Worm (Caenorhabditis elegans): ENCODE measurements around the gene F58A4.1.

The F58A4.1 gene

DNA sequence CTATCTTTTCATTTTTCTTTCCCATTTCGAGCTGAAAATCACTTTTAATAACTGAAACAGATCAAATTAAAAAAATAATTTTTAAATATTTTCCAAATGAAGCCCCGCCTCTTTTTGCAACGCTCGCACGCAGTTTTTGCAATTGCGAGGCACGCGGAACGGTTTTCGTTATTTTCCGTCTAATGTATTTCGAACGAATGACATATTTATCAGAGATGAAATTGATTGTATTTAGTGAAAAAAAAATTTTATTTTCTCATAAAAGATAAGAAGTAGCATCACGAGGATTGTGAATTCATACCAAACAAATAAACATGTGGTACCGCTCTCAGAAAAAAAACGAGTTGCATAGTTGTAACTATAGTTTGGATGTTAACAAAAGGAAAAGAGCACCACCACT is 31.6 kb downstream of the F58A4.1 start, which contains the start of gene rpac-19 (continued):
- TF ChIP-seq lin-40 (tag; optimal IDR thresholded peaks at IDR 0.05) (peak; percentile 58), ztf-28 (GFP tag; IDR thresholded peaks at IDR 0.05) (no peak), ceh-79 (tag; optimal IDR thresholded peaks at IDR 0.05) (peak; percentile 85), die-1 (tag; optimal IDR thresholded peaks at IDR 0.05) (peak; percentile 28), zim-3 (tag; optimal IDR thresholded peaks at IDR 0.05) (peak; percentile 42), mel-28 (tag; optimal IDR thresholded peaks at IDR 0.05; ENCODE audit: borderline replicate concordance) (peak; percentile 30), Y56A3A.18 (GFP tag; IDR thresholded peaks at IDR 0.05) (no peak), ekl-4 (GFP tag; IDR thresholded peaks at IDR 0.05) (peak; percentile 82), K12H6.12 (tag; optimal IDR thresholded peaks at IDR 0.05) (peak; percentile 25), sea-2 (GFP tag; IDR thresholded peaks at IDR 0.05) (no peak), F57C9.4 (tag; optimal IDR thresholded peaks at IDR 0.05) (peak; percentile 2), nhr-27 (tag; optimal IDR thresholded peaks at IDR 0.05) (no peak), Y67H2A.10 (GFP tag; conservative IDR thresholded peaks at IDR 0.05) (peak; percentile 35; the same call in 1 of the 2 replicates), F49E8.2 (tag; optimal IDR thresholded peaks at IDR 0.05; ENCODE audit: insufficient read depth) (peak; percentile 44), K11D2.4 (GFP tag; IDR thresholded peaks at IDR 0.05) (peak; percentile 33; the same call in 1 of the 2 replicates), bed-2 (GFP tag; IDR thresholded peaks at IDR 0.05) (0 out of 2 replicates have a peak, but pooled peaks have one; percentile 52), ztf-18 (tag; optimal IDR thresholded peaks at IDR 0.05) (peak; percentile 75), lir-1 (GFP tag; conservative IDR thresholded peaks at IDR 0.05) (no peak), somi-1 (GFP tag; optimal IDR thresholded peaks at IDR 0.05) (peak; percentile 61), nhr-120 (GFP tag; IDR thresholded peaks at IDR 0.05) (no peak), C06A6.2 (GFP tag; conservative IDR thresholded peaks at IDR 0.05) (peak; percentile 62; the same call in 1 of the 2 replicates), sptf-2 (GFP tag; optimal IDR thresholded peaks at IDR 0.05) (no peak), mes-4 (tag; optimal IDR thresholded peaks at IDR 0.05) (peak; percentile 53), zfh-2 (GFP tag; conservative IDR thresholded peaks at IDR 0.05) (no peak), Y79H2A.3 (GFP tag; conservative IDR thresholded peaks at IDR 0.05) (no peak; the same call in 1 of the 2 replicates), lsy-27 (tag; optimal IDR thresholded peaks at IDR 0.05; ENCODE audit: borderline replicate concordance, insufficient read depth) (no peak), F33H1.4 (GFP tag; IDR thresholded peaks at IDR 0.05) (peak; percentile 66), lsl-1 (GFP tag; optimal IDR thresholded peaks at IDR 0.05) (peak; percentile 57), tlf-1 (GFP tag; optimal IDR thresholded peaks at IDR 0.05) (peak; percentile 86), cebp-2 (GFP tag; IDR thresholded peaks at IDR 0.05) (no peak), nhr-179 (tag; optimal IDR thresholded peaks at IDR 0.05) (no peak), chd-7 (tag; optimal IDR thresholded peaks at IDR 0.05) (peak; percentile 61), nhr-90 (tag; optimal IDR thresholded peaks at IDR 0.05) (peak; percentile 28), ztf-3 (GFP tag; optimal IDR thresholded peaks at IDR 0.05) (peak; percentile 20), lag-1 (GFP tag; IDR thresholded peaks at IDR 0.05) (no peak), egl-44 (GFP tag; IDR thresholded peaks at IDR 0.05) (peak; percentile 83), F39B2.1 (GFP tag; IDR thresholded peaks at IDR 0.05) (no peak), repo-1 (tag; optimal IDR thresholded peaks at IDR 0.05) (peak; percentile 89), dpff-1 (tag; optimal IDR thresholded peaks at IDR 0.05) (no peak), B0035.1 (tag; optimal IDR thresholded peaks at IDR 0.05) (peak; percentile 13), F52B5.7 (tag; optimal IDR thresholded peaks at IDR 0.05) (peak; percentile 65), hmg-1.2 (GFP tag; IDR thresholded peaks at IDR 0.05) (peak; percentile 45), ceh-40 (GFP tag; IDR thresholded peaks at IDR 0.05) (no peak), dpl-1 (GFP tag; optimal IDR thresholded peaks at IDR 0.05) (peak; percentile 10), nfya-1 (tag; optimal IDR thresholded peaks at IDR 0.05; ENCODE audit: borderline replicate concordance, insufficient read depth) (no peak), rec-8 (tag; optimal IDR thresholded peaks at IDR 0.05) (peak in 1 of 2 experiments; percentile 57), ztf-22 (GFP tag; optimal IDR thresholded peaks at IDR 0.05) (peak; percentile 34), mxl-1 (tag; optimal IDR thresholded peaks at IDR 0.05) (peak; percentile 31)

Measured in whole organism, young adult.